Fruit fly (Drosophila melanogaster) whole organism, embryonic: ENCODE results near the gene Pstk.
A peak's percentile ranks its signal among the peaks of the same experiment; 100 is the strongest.

Source experiments
- CG11093 ChIP-seq: fragments of 200-800 bp; sonication (Bioruptor generic); IDR thresholded peaks from 3 replicates; pipeline ENCODE4 v1.3.6; 2022; ENCODE audit warnings: missing biosample characterization, missing genetic modification characterization
- CG13287 ChIP-seq: fragments of 200-800 bp; sonication (Bioruptor generic); IDR thresholded peaks from 2 replicates; pipeline ENCODE4 v1.3.6; 2022; ENCODE audit warnings: missing biosample characterization, missing genetic modification characterization; ENCODE audit not compliant: partially characterized antibody
- CG14441 ChIP-seq: fragments of 200-800 bp; sonication (Bioruptor generic); IDR thresholded peaks from 2 replicates; pipeline ENCODE4 v1.3.6; 2022; ENCODE audit warnings: missing biosample characterization, missing genetic modification characterization
- CG14667 ChIP-seq: fragments of 200-800 bp; sonication (Bioruptor generic); IDR thresholded peaks from 2 replicates; pipeline ENCODE4 v1.3.6; 2022; ENCODE audit warnings: missing biosample characterization, missing genetic modification characterization
- CG1603 ChIP-seq: fragments of 200-800 bp; sonication (Bioruptor generic); optimal IDR thresholded peaks from 2 replicates; lab custom pipeline; 2019; ENCODE audit warnings: missing biosample characterization, mild to moderate bottlenecking, missing genetic modification characterization, moderate library complexity
- CG2889 ChIP-seq: fragments of 200-800 bp; sonication (Bioruptor generic); IDR thresholded peaks from 3 replicates; pipeline ENCODE4 v1.3.6; 2022; ENCODE audit warnings: missing biosample characterization, missing genetic modification characterization
- CG31224 ChIP-seq: fragments of 200-800 bp; sonication (Bioruptor generic); IDR thresholded peaks from 2 replicates; pipeline ENCODE4 v1.3.6; 2022; ENCODE audit warnings: missing biosample characterization, missing genetic modification characterization
- CG31441 ChIP-seq: fragments of 200-800 bp; sonication (Bioruptor generic); IDR thresholded peaks from 2 replicates; pipeline ENCODE4 v1.3.6; 2022; ENCODE audit warnings: missing biosample characterization, missing genetic modification characterization
- CG32772 ChIP-seq: fragments of 200-800 bp; sonication (Bioruptor generic); IDR thresholded peaks from 2 replicates; pipeline ENCODE4 v1.3.6; 2022; ENCODE audit warnings: missing biosample characterization, missing genetic modification characterization
- CG3995 ChIP-seq: fragments of 200-800 bp; sonication (Bioruptor generic); optimal IDR thresholded peaks from 3 replicates; lab custom pipeline; 2016; ENCODE audit warnings: missing biosample characterization, missing genetic modification characterization
- CG4707 ChIP-seq: fragments of 200-800 bp; sonication (Bioruptor generic); optimal IDR thresholded peaks from 2 replicates; lab custom pipeline; 2018; ENCODE audit warnings: missing biosample characterization, mild to moderate bottlenecking, missing genetic modification characterization, moderate library complexity
- CG6175 ChIP-seq: fragments of 200-800 bp; sonication (Bioruptor generic); IDR thresholded peaks from 3 replicates; pipeline ENCODE4 v1.3.6; 2022; ENCODE audit warnings: missing biosample characterization, missing genetic modification characterization
- CG6854 ChIP-seq: fragments of 200-800 bp; sonication (Bioruptor generic); optimal IDR thresholded peaks from 3 replicates; lab custom pipeline; 2017; ENCODE audit warnings: missing biosample characterization, mild to moderate bottlenecking, missing genetic modification characterization
- CG7786 ChIP-seq: fragments of 200-800 bp; sonication (Bioruptor generic); optimal IDR thresholded peaks from 2 replicates; lab custom pipeline; 2016; ENCODE audit warnings: missing biosample characterization, missing genetic modification characterization
- CG7987 ChIP-seq: fragments of 200-800 bp; sonication (Bioruptor generic); optimal IDR thresholded peaks from 2 replicates; lab custom pipeline; 2018; ENCODE audit warnings: missing biosample characterization, mild to moderate bottlenecking, missing genetic modification characterization, moderate library complexity
- CG8388 ChIP-seq: fragments of 200-800 bp; sonication (Bioruptor generic); optimal IDR thresholded peaks from 2 replicates; lab custom pipeline; 2019; ENCODE audit warnings: missing biosample characterization, mild to moderate bottlenecking, missing genetic modification characterization, moderate library complexity
- CHES-1-like ChIP-seq: fragments of 200-800 bp; sonication (Bioruptor generic); optimal IDR thresholded peaks from 2 replicates; lab custom pipeline; 2016; ENCODE audit warnings: missing biosample characterization, missing genetic modification characterization
- D19A ChIP-seq: fragments of 200-800 bp; optimal IDR thresholded peaks from 3 replicates; lab custom pipeline; 2019; ENCODE audit warnings: missing biosample characterization, mild to moderate bottlenecking, missing genetic modification characterization, moderate library complexity
- E2f2 ChIP-seq: fragments of 200-800 bp; sonication (Bioruptor generic); IDR thresholded peaks from 2 replicates; pipeline ENCODE4 v1.3.6; 2022; ENCODE audit warnings: missing biosample characterization, missing genetic modification characterization
- ERR ChIP-seq: fragments of 200-800 bp; sonication (Bioruptor generic); optimal IDR thresholded peaks from 2 replicates; lab custom pipeline; 2016; ENCODE audit warnings: missing biosample characterization, missing genetic modification characterization
- Hmx ChIP-seq: fragments of 200-800 bp; sonication (Bioruptor generic); optimal IDR thresholded peaks from 2 replicates; lab custom pipeline; 2016; ENCODE audit warnings: missing biosample characterization, missing genetic modification characterization
- Hr39 ChIP-seq: fragments of >200 bp; optimal IDR thresholded peaks from 2 replicates; lab custom pipeline; 2017
- Hsf ChIP-seq: fragments of 200-800 bp; sonication (Bioruptor generic); optimal IDR thresholded peaks from 3 replicates; lab custom pipeline; 2016; ENCODE audit warnings: missing biosample characterization, missing genetic modification characterization
- Sin3A ChIP-seq: fragments of >200 bp; optimal IDR thresholded peaks from 2 replicates; lab custom pipeline; 2018
- Ssrp ChIP-seq: fragments of 200-800 bp; sonication (Bioruptor generic); optimal IDR thresholded peaks from 2 replicates; lab custom pipeline; 2018; ENCODE audit warnings: missing biosample characterization, mild to moderate bottlenecking, missing genetic modification characterization, moderate library complexity
- bab2 ChIP-seq: fragments of 200-800 bp; sonication (Bioruptor generic); optimal IDR thresholded peaks from 2 replicates; lab custom pipeline; 2016; ENCODE audit warnings: missing biosample characterization, missing genetic modification characterization
- bbx ChIP-seq: fragments of 200-800 bp; sonication (Bioruptor generic); IDR thresholded peaks from 2 replicates; pipeline ENCODE4 v1.3.6; 2022; ENCODE audit warnings: missing biosample characterization, missing genetic modification characterization; ENCODE audit not compliant: partially characterized antibody
- caup ChIP-seq: fragments of 200-800 bp; sonication (Bioruptor generic); optimal IDR thresholded peaks from 3 replicates; lab custom pipeline; 2017; ENCODE audit warnings: missing biosample characterization, mild to moderate bottlenecking, missing genetic modification characterization, moderate library complexity; ENCODE audit not compliant: severe bottlenecking
- eve ChIP-seq, 2 experiments: fragments of >200 bp; optimal IDR thresholded peaks; 2 replicates each; lab custom pipeline; 2017; ENCODE audit warnings: missing biosample characterization in 2 of 2, missing genetic modification characterization in 2 of 2
- gcm ChIP-seq: fragments of 200-800 bp; sonication (Bioruptor generic); optimal IDR thresholded peaks from 2 replicates; lab custom pipeline; 2019; ENCODE audit warnings: missing biosample characterization, mild to moderate bottlenecking, missing genetic modification characterization, moderate library complexity
- ham ChIP-seq: fragments of 200-800 bp; sonication (Bioruptor generic); IDR thresholded peaks from 2 replicates; pipeline ENCODE4 v1.3.6; 2022; ENCODE audit warnings: missing biosample characterization, missing genetic modification characterization
- hth ChIP-seq: fragments of >200 bp; optimal IDR thresholded peaks from 2 replicates; lab custom pipeline; 2017; ENCODE audit warnings: inconsistent platforms
- ken ChIP-seq: fragments of 200-800 bp; sonication (Bioruptor generic); IDR thresholded peaks from 3 replicates; pipeline ENCODE4 v1.3.6; 2022; ENCODE audit warnings: missing biosample characterization, missing genetic modification characterization
- luna ChIP-seq: fragments of 200-800 bp; sonication (Bioruptor generic); optimal IDR thresholded peaks from 2 replicates; lab custom pipeline; 2016; ENCODE audit warnings: missing biosample characterization, missing genetic modification characterization
- mld ChIP-seq: fragments of 200-800 bp; sonication (Bioruptor generic); IDR thresholded peaks from 3 replicates; pipeline ENCODE4 v1.3.6; 2022; ENCODE audit warnings: missing biosample characterization, missing genetic modification characterization; ENCODE audit not compliant: partially characterized antibody
- nom ChIP-seq: fragments of 200-800 bp; sonication (Bioruptor generic); optimal IDR thresholded peaks from 2 replicates; lab custom pipeline; 2017; ENCODE audit warnings: missing biosample characterization, missing genetic modification characterization, mild to moderate bottlenecking, moderate library complexity, missing genetic modification reagents
- oc ChIP-seq: fragments of 200-800 bp; sonication (Bioruptor generic); optimal IDR thresholded peaks from 2 replicates; lab custom pipeline; 2018; ENCODE audit warnings: missing biosample characterization, mild to moderate bottlenecking, missing genetic modification characterization, moderate library complexity
- peb ChIP-seq: fragments of 200-800 bp; sonication (Bioruptor generic); IDR thresholded peaks from 2 replicates; pipeline ENCODE4 v1.3.6; 2022; ENCODE audit warnings: missing biosample characterization, missing genetic modification characterization
- pfk ChIP-seq: fragments of 200-800 bp; sonication (Bioruptor generic); optimal IDR thresholded peaks from 2 replicates; lab custom pipeline; 2018; ENCODE audit warnings: missing biosample characterization, mild to moderate bottlenecking, missing genetic modification characterization, moderate library complexity
- pros ChIP-seq: fragments of 200-800 bp; sonication (Bioruptor generic); optimal IDR thresholded peaks from 3 replicates; lab custom pipeline; 2019; ENCODE audit warnings: missing biosample characterization, mild to moderate bottlenecking, missing genetic modification characterization, moderate library complexity
- pum ChIP-seq: fragments of 200-800 bp; sonication (Bioruptor generic); optimal IDR thresholded peaks from 2 replicates; lab custom pipeline; 2016; ENCODE audit warnings: missing biosample characterization, missing genetic modification characterization
- run ChIP-seq: fragments of 200-800 bp; sonication (Bioruptor generic); optimal IDR thresholded peaks from 3 replicates; lab custom pipeline; 2018; ENCODE audit warnings: missing biosample characterization, mild to moderate bottlenecking, missing genetic modification characterization
- sc ChIP-seq, 3 experiments: fragments of >200 bp in 2 of 3; fragments of 200-800 bp in 1 of 3; sonication (Bioruptor generic) in 1 of 3; optimal IDR thresholded peaks; 2 replicates in 2 of 3; 3 replicates in 1 of 3; lab custom pipeline; 2017; ENCODE audit warnings: mild to moderate bottlenecking in 1 of 3, missing biosample characterization in 1 of 3, missing genetic modification characterization in 1 of 3, missing genetic modification reagents in 1 of 3
- sima ChIP-seq: fragments of 200-800 bp; sonication (Bioruptor generic); optimal IDR thresholded peaks from 2 replicates; lab custom pipeline; 2016; ENCODE audit warnings: missing biosample characterization, missing genetic modification characterization
- slbo ChIP-seq: fragments of 200-800 bp; sonication (Bioruptor generic); IDR thresholded peaks from 2 replicates; pipeline ENCODE4 v1.3.6; 2022; ENCODE audit warnings: missing biosample characterization, missing genetic modification characterization
- so ChIP-seq: fragments of 200-800 bp; sonication (Bioruptor generic); IDR thresholded peaks from 3 replicates; pipeline ENCODE4 v1.3.6; 2022; ENCODE audit warnings: missing biosample characterization, missing genetic modification characterization
- sug ChIP-seq: fragments of 200-800 bp; optimal IDR thresholded peaks from 2 replicates; lab custom pipeline; 2019; ENCODE audit warnings: missing biosample characterization, mild to moderate bottlenecking, missing genetic modification characterization, moderate library complexity
- wdn ChIP-seq: fragments of 200-800 bp; sonication (Bioruptor generic); IDR thresholded peaks from 2 replicates; pipeline ENCODE4 v1.3.6; 2022; ENCODE audit warnings: missing biosample characterization, missing genetic modification characterization
- wor ChIP-seq: fragments of 200-800 bp; sonication (Bioruptor generic); IDR thresholded peaks from 2 replicates; pipeline ENCODE4 v1.3.6; 2022; ENCODE audit warnings: missing biosample characterization, missing genetic modification characterization
- zen ChIP-seq: fragments of 200-800 bp; sonication (Bioruptor generic); optimal IDR thresholded peaks from 3 replicates; lab custom pipeline; 2018; ENCODE audit warnings: missing biosample characterization, mild to moderate bottlenecking, missing genetic modification characterization, moderate library complexity

The Pstk gene

DNA sequence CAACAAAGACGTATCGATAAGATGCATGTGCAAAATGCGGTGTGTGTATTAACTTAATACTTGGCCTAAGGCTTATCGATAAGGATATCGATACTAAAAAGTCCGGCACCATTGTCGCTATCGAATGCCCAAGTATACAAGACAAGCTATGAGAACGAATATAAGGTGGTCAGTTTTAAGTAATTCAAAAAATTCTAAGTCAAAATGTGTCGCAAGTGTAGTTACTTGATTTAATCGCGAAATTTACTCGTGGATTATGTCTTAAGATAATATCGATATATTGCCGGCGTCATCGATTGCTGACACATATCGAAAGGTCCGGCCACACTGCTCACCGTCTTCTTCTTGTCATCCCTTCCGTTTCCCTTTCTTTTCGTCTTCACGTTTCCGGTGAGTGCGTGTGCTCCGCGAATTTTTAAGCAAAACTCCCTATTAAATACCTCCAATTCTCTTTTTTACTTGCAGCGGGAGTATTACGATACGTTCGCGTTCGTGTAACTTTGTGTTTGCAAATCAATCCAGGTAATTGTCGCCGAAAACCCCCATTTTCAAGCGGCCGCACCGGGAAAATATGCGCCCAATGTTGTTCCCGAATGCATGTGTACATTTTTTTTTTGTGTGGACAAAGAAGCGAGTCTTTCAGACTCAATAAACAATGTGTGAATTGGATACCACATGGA lies 20.5 kb downstream of the Pstk start, which contains the start of gene RpS10b (continued):
- TF ChIP-seq ERR (GFP tag; lab: Kevin White, UChicago) (peak; percentile 40), gcm (GFP tag; lab: Kevin White, UChicago) (peak; percentile 82), slbo (GFP tag; lab: Robert Waterston, UW) (peak; percentile 75), sima (GFP tag; lab: Kevin White, UChicago) (peak; percentile 84), Sin3A (lab: Kevin White, UChicago) (peak; percentile 99), ken (GFP tag; lab: Robert Waterston, UW) (peak; percentile 67), oc (tag; lab: Kevin White, UChicago) (peak; percentile 68), pfk (GFP tag; lab: Kevin White, UChicago) (peak; percentile 81), bbx (GFP tag; lab: Robert Waterston, UW) (peak; percentile 88), Ssrp (peak; percentile 55), CG6175 (peak; percentile 66; the same call in 2 of the 3 replicates), CG3995 (peak; percentile 77), pum (GFP tag; lab: Kevin White, UChicago) (peak; percentile 53), CG1603 (peak; percentile 82), E2f2 (GFP tag; lab: Robert Waterston, UW) (peak; percentile 68), D19A (peak; percentile 31), CG6854 (GFP tag; lab: Kevin White, UChicago) (peak; percentile 92), CG31441 (GFP tag; lab: Robert Waterston, UW) (peak; percentile 85), wor (GFP tag; lab: Robert Waterston, UW) (peak; percentile 50), Hmx (GFP tag; lab: Kevin White, UChicago) (no peak), CG11093 (no peak), CHES-1-like (GFP tag; lab: Kevin White, UChicago) (peak; percentile 94), peb (GFP tag; lab: Robert Waterston, UW) (peak; percentile 22; the same call in 1 of the 2 replicates), CG13287 (peak; percentile 91), bab2 (GFP tag; lab: Kevin White, UChicago) (peak; percentile 68), pros (GFP tag; lab: Kevin White, UChicago) (peak; percentile 54), CG14441 (GFP tag; lab: Robert Waterston, UW) (peak; percentile 56; the same call in 1 of the 2 replicates), caup (peak; percentile 97), Hsf (GFP tag; lab: Kevin White, UChicago) (peak; percentile 89), CG4707 (peak; percentile 90), so (GFP tag; lab: Robert Waterston, UW) (peak; percentile 85), CG32772 (GFP tag; lab: Robert Waterston, UW) (peak; percentile 69; the same call in 1 of the 2 replicates), Hr39 (lab: Kevin White, UChicago) (no peak), nom (GFP tag; lab: Kevin White, UChicago) (peak; percentile 96), sug (peak; percentile 88), sc (optimal IDR thresholded peaks at IDR 0.05; lab: Kevin White, UChicago) (no peak), sc (GFP tag; optimal IDR thresholded peaks at IDR 0.05; lab: Kevin White, UChicago) (peak; percentile 85), CG7987 (GFP tag; lab: Kevin White, UChicago) (peak; percentile 97), eve (GFP tag; optimal IDR thresholded peaks at IDR 0.05; lab: Kevin White, UChicago) (peak in 1 of 2 experiments; percentile 96), ham (GFP tag; lab: Robert Waterston, UW) (peak; percentile 71; the same call in 1 of the 2 replicates), CG31224 (peak; percentile 59), CG7786 (GFP tag; lab: Kevin White, UChicago) (peak; percentile 81), CG2889 (GFP tag; lab: Robert Waterston, UW) (peak; percentile 51; the same call in 1 of the 3 replicates), zen (tag; lab: Kevin White, UChicago) (peak; percentile 68), hth (lab: Kevin White, UChicago) (no peak), mld (peak; percentile 74; the same call in 2 of the 3 replicates), luna (peak; percentile 47), CG8388 (GFP tag; lab: Kevin White, UChicago) (peak; percentile 74), CG14667 (GFP tag; lab: Robert Waterston, UW) (peak; percentile 18; the same call in 1 of the 2 replicates), wdn (GFP tag; lab: Robert Waterston, UW) (peak; percentile 72), run (tag; lab: Kevin White, UChicago) (peak; percentile 70)
